Worm (Caenorhabditis elegans) whole organism, late embryonic: Measurements from ENCODE around the gene Y67D8C.22.

Experiments
- C38D4.7 ChIP-seq: fragments of 200-800 bp; sonication (Bioruptor generic); optimal IDR thresholded peaks from 2 replicates; lab custom pipeline; 2018; ENCODE audit warnings: mild to moderate bottlenecking, missing genetic modification characterization, moderate library complexity, missing compliant biosample characterization
- K02D7.2 ChIP-seq: sonication (generic microtip); optimal IDR thresholded peaks from 2 replicates; lab custom pipeline; 2017; ENCODE audit warnings: mild to moderate bottlenecking, missing genetic modification characterization, missing compliant biosample characterization
- K09A11.1 ChIP-seq: sonication (generic microtip); optimal IDR thresholded peaks from 2 replicates; lab custom pipeline; 2017; ENCODE audit warnings: antibody characterized with exemption, mild to moderate bottlenecking, missing genetic modification characterization, missing compliant biosample characterization; ENCODE audit not compliant: insufficient read depth
- Y22D7AL.16 ChIP-seq: sonication (generic microtip); optimal IDR thresholded peaks from 2 replicates; lab custom pipeline; 2016; ENCODE audit warnings: missing genetic modification characterization, missing compliant biosample characterization
- ama-1 ChIP-seq: fragments of 150-350 bp; optimal IDR thresholded peaks from 2 replicates; lab custom pipeline; 2014
- ceh-14 ChIP-seq: sonication (generic microtip); optimal IDR thresholded peaks from 2 replicates; lab custom pipeline; 2016; ENCODE audit warnings: missing genotype, missing genetic modification characterization, missing compliant biosample characterization
- ceh-18 ChIP-seq: sonication (generic microtip); optimal IDR thresholded peaks from 2 replicates; lab custom pipeline; 2016; ENCODE audit warnings: missing genetic modification characterization, missing compliant biosample characterization
- ceh-2 ChIP-seq: sonication (generic microtip); optimal IDR thresholded peaks from 2 replicates; lab custom pipeline; 2016; ENCODE audit warnings: missing genotype, missing genetic modification characterization, missing compliant biosample characterization
- ceh-22 ChIP-seq: sonication (generic microtip); optimal IDR thresholded peaks from 2 replicates; lab custom pipeline; 2017; ENCODE audit warnings: missing biosample characterization, missing genetic modification characterization
- ceh-30 ChIP-seq: fragments of 150-350 bp; optimal IDR thresholded peaks from 2 replicates; lab custom pipeline; 2014; ENCODE audit warnings: missing biosample characterization, missing genetic modification characterization
- ceh-31 ChIP-seq: sonication (generic microtip); optimal IDR thresholded peaks from 2 replicates; lab custom pipeline; 2016; ENCODE audit warnings: missing genetic modification characterization, missing compliant biosample characterization
- ceh-34 ChIP-seq: sonication (generic microtip); optimal IDR thresholded peaks from 2 replicates; lab custom pipeline; 2016; ENCODE audit warnings: mild to moderate bottlenecking, missing genetic modification characterization, missing compliant biosample characterization
- ceh-45 ChIP-seq: fragments of 200-800 bp; sonication (Bioruptor generic); IDR thresholded peaks from 2 replicates; pipeline ENCODE4 v1.3.6; 2022; ENCODE audit warnings: missing genetic modification reagents, missing genetic modification characterization, missing compliant biosample characterization
- ceh-6 ChIP-seq: fragments of 200-800 bp; sonication (Bioruptor generic); optimal IDR thresholded peaks from 2 replicates; lab custom pipeline; 2018; ENCODE audit warnings: mild to moderate bottlenecking, missing genetic modification characterization, missing compliant biosample characterization
- ceh-9 ChIP-seq: sonication (generic microtip); optimal IDR thresholded peaks from 2 replicates; lab custom pipeline; 2016; ENCODE audit warnings: mild to moderate bottlenecking, missing genetic modification characterization, inconsistent platforms, missing compliant biosample characterization
- elt-2 ChIP-seq: sonication (generic microtip); optimal IDR thresholded peaks from 2 replicates; lab custom pipeline; 2016; ENCODE audit warnings: missing genetic modification reagents, missing genetic modification characterization, missing compliant biosample characterization
- ets-4 ChIP-seq: sonication (generic microtip); optimal IDR thresholded peaks from 2 replicates; lab custom pipeline; 2016; ENCODE audit warnings: missing genetic modification characterization, missing compliant biosample characterization
- eyg-1 ChIP-seq: sonication (generic microtip); optimal IDR thresholded peaks from 2 replicates; lab custom pipeline; 2016; ENCODE audit warnings: missing genotype, missing genetic modification characterization, missing compliant biosample characterization
- fkh-6 ChIP-seq: sonication (generic microtip); optimal IDR thresholded peaks from 2 replicates; lab custom pipeline; 2016; ENCODE audit warnings: missing genetic modification characterization, missing compliant biosample characterization
- gmeb-2 ChIP-seq: sonication (generic microtip); optimal IDR thresholded peaks from 2 replicates; lab custom pipeline; 2016; ENCODE audit warnings: missing genetic modification characterization, inconsistent platforms, missing compliant biosample characterization
- hlh-15 ChIP-seq: sonication (generic microtip); optimal IDR thresholded peaks from 2 replicates; lab custom pipeline; 2016; ENCODE audit warnings: missing genetic modification characterization, missing compliant biosample characterization
- hlh-6 ChIP-seq: sonication (generic microtip); optimal IDR thresholded peaks from 2 replicates; lab custom pipeline; 2016; ENCODE audit warnings: missing genotype, missing genetic modification characterization, missing compliant biosample characterization
- hlh-8 ChIP-seq: sonication (generic microtip); optimal IDR thresholded peaks from 2 replicates; lab custom pipeline; 2016; ENCODE audit warnings: missing genotype, missing genetic modification characterization, missing compliant biosample characterization
- lim-6 ChIP-seq: sonication (generic microtip); optimal IDR thresholded peaks from 2 replicates; lab custom pipeline; 2016; ENCODE audit warnings: missing genetic modification characterization, missing compliant biosample characterization
- madf-2 ChIP-seq: sonication (generic microtip); optimal IDR thresholded peaks from 2 replicates; lab custom pipeline; 2017; ENCODE audit warnings: missing genetic modification characterization, missing compliant biosample characterization
- mec-3 ChIP-seq: sonication (generic microtip); optimal IDR thresholded peaks from 2 replicates; lab custom pipeline; 2016; ENCODE audit warnings: borderline replicate concordance, missing genetic modification characterization, missing compliant biosample characterization
- pag-3 ChIP-seq: sonication (generic microtip); optimal IDR thresholded peaks from 2 replicates; lab custom pipeline; 2016; ENCODE audit warnings: missing compliant biosample characterization, missing genetic modification characterization, borderline replicate concordance
- pat-9 ChIP-seq: fragments of 200-800 bp; sonication (Bioruptor generic); optimal IDR thresholded peaks from 2 replicates; lab custom pipeline; 2018; ENCODE audit warnings: mild to moderate bottlenecking, missing genetic modification characterization, moderate library complexity, missing compliant biosample characterization
- pax-1 ChIP-seq: fragments of 150-350 bp; optimal IDR thresholded peaks from 2 replicates; lab custom pipeline; 2014; ENCODE audit warnings: missing biosample characterization, missing genetic modification characterization
- pha-4 ChIP-seq: fragments of 150-350 bp; optimal IDR thresholded peaks from 2 replicates; lab custom pipeline; 2018; ENCODE audit warnings: missing biosample characterization, missing genetic modification reagents, missing genetic modification characterization
- pros-1 ChIP-seq: fragments of 150-350 bp; optimal IDR thresholded peaks from 2 replicates; lab custom pipeline; 2014; ENCODE audit warnings: missing biosample characterization, missing genetic modification reagents, missing genetic modification characterization
- rnt-1 ChIP-seq: sonication (generic microtip); optimal IDR thresholded peaks from 2 replicates; lab custom pipeline; 2016; ENCODE audit warnings: missing genetic modification characterization, missing compliant biosample characterization
- sdc-2 ChIP-seq: sonication (generic microtip); optimal IDR thresholded peaks from 2 replicates; lab custom pipeline; 2016; ENCODE audit warnings: missing genotype, missing genetic modification characterization, missing compliant biosample characterization
- sox-4 ChIP-seq: sonication (generic microtip); optimal IDR thresholded peaks from 2 replicates; lab custom pipeline; 2017; ENCODE audit warnings: mild to moderate bottlenecking, missing genetic modification characterization, inconsistent platforms, missing compliant biosample characterization
- tbx-7 ChIP-seq: sonication (generic microtip); optimal IDR thresholded peaks from 2 replicates; lab custom pipeline; 2016; ENCODE audit warnings: missing genotype, missing genetic modification characterization, missing compliant biosample characterization
- unc-3 ChIP-seq, 2 experiments: fragments of 200-800 bp in 1 of 2; sonication (Bioruptor generic) in 1 of 2; sonication (generic microtip) in 1 of 2; conservative IDR thresholded peaks in 1 of 2; optimal IDR thresholded peaks in 1 of 2; 2 replicates each; pipeline versions ENCODE4 v1.3.6 to Lab custom; 2016 to 2022; ENCODE audit warnings: missing compliant biosample characterization in 2 of 2, missing genetic modification characterization in 2 of 2, missing genetic modification reagents in 1 of 2
- unc-42 ChIP-seq: sonication (generic microtip); optimal IDR thresholded peaks from 2 replicates; lab custom pipeline; 2016; ENCODE audit warnings: missing genotype, missing genetic modification characterization, missing compliant biosample characterization
- unc-55 ChIP-seq: sonication (generic microtip); optimal IDR thresholded peaks from 2 replicates; lab custom pipeline; 2017; ENCODE audit warnings: missing biosample characterization, missing genetic modification reagents, missing genetic modification characterization
- zip-5 ChIP-seq: sonication (generic microtip); optimal IDR thresholded peaks from 2 replicates; lab custom pipeline; 2016; ENCODE audit warnings: missing genetic modification characterization, missing compliant biosample characterization
- ztf-16 ChIP-seq: sonication (generic microtip); optimal IDR thresholded peaks from 2 replicates; lab custom pipeline; 2017; ENCODE audit warnings: missing genetic modification characterization, missing compliant biosample characterization

Gene Y67D8C.22

DNA sequence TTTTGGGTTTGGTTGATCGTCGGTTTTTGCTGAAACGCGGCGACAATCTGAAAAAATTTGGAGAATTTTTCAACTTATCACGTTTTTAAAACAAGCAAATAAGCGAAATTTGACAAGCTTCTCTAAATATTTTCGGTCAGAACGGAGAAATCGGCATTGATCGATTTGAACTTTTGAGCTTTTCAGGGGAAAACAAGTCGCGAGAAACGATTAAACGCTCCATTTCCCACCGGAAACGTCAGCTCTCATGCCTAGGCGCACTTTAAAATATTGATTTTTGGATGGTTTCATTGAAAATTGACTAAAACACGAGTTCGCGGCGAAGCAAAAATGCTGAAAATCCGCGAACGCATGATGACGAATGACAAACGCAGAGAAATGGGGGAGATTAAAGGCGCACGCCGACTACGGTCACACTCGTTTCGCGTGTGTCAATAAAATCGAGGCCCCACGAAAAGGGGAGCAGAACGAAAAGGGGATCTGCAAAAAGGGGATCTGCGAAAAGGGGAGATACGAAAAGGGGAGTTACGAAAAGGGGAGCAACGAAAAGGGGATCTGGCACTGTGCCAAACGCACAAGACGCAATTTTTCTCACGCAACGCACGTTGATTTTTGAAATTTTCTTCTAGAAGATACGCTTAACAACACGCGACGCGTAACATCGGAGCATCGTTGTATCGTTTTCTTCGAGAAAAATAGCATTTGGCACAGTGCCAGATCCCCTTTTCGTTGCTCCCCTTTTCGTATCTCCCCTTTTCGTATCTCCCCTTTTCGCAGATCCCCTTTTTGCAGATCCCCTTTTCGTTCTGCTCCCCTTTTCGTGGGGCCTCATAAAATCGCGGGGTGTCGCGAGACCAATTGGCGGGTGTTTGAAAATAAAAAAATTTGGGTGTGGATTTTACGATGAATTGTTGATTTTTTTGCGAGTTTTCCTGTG lies 25.8 kb downstream of the Y67D8C.22 start, which contains the start of gene eel-1 (continued):
- TF ChIP-seq ceh-6 (peak; percentile 79), ceh-45 (GFP tag; lab: Robert Waterston, UW) (peak; percentile 85), pros-1 (tag; lab: Kevin White, UChicago) (peak; percentile 22), rnt-1 (tag; lab: Kevin White, UChicago) (peak; percentile 99), ceh-34 (tag; lab: Kevin White, UChicago) (peak; percentile 99), madf-2 (peak; percentile 93), gmeb-2 (peak; percentile 68), hlh-6 (tag; lab: Kevin White, UChicago) (peak; percentile 92), unc-3 (GFP tag; conservative IDR thresholded peaks at IDR 0.05; lab: Robert Waterston, UW) (peak; percentile 86), unc-3 (tag; optimal IDR thresholded peaks at IDR 0.05; lab: Kevin White, UChicago) (peak; percentile 93), zip-5 (tag; lab: Kevin White, UChicago) (peak; percentile 97), C38D4.7 (GFP tag; lab: Kevin White, UChicago) (peak; percentile 68), sdc-2 (tag; lab: Kevin White, UChicago) (peak; percentile 89), hlh-15 (tag; lab: Kevin White, UChicago) (peak; percentile 84), ceh-2 (tag; lab: Kevin White, UChicago) (peak; percentile 99), ceh-31 (tag; lab: Kevin White, UChicago) (peak; percentile 100), pag-3 (tag; lab: Kevin White, UChicago) (peak; percentile 98)

DNA sequence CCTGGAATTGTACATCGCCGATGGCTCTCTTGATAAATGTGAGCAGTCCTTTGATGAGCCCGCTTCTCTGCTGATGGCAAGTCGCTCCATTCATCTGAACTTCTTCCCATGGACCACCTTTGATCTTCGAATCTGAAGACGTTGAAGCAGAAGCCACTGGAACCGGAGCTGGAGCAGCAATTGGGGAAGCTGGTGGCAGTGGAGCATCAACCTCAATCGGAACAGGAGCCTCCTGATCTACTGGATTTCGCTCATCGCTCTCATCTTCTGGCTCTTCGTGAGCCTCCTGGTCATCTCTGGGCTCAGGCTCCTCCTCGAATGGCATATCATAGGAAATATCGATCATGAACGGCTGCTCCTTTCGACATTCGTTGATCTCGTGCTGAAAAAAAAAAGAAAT lies 29.2 kb downstream of the Y67D8C.22 start:
- TF ChIP-seq tbx-7 (tag; lab: Kevin White, UChicago) (no peak), ets-4 (no peak), ceh-6 (no peak), unc-55 (GFP tag; lab: Kevin White, UChicago) (no peak), ama-1 (lab: Kevin White, UChicago) (no peak), rnt-1 (tag; lab: Kevin White, UChicago) (no peak), ceh-14 (no peak), ceh-30 (tag; lab: Kevin White, UChicago) (no peak)

DNA sequence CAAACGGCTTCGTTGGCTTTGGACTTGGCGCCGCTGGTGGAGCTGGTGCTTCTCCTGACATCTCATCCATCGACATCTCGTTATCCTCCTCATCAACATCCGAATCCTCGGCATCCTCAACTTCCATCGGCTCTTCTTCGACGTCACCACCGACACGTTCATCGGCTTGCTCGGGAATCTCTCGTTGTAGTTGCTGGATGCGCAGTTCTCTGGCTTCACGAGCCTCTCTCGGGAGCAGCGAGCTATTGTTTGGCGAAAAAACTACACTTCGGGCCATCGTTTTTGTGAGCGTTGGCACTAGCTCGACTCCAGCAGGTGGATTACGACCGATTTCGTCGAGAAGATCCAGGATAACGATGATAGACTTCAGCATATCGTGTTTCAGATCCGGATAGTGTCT lies 30.1 kb downstream of the Y67D8C.22 start:
- no peak for TF ChIP-seq ceh-9
- TF ChIP-seq mec-3, result no peak
- no peak for TF ChIP-seq elt-2
- TF ChIP-seq K09A11.1, result no peak
- no peak for TF ChIP-seq rnt-1 (tag; lab: Kevin White, UChicago)
- TF ChIP-seq tbx-7 (tag; lab: Kevin White, UChicago), result no peak
- no peak for TF ChIP-seq ceh-14
- TF ChIP-seq ceh-6, result no peak
- no peak for TF ChIP-seq sox-4
- no peak for TF ChIP-seq madf-2
- no peak for TF ChIP-seq unc-42 (tag; lab: Kevin White, UChicago)
- no peak for TF ChIP-seq pax-1 (tag; lab: Kevin White, UChicago)
- TF ChIP-seq Y22D7AL.16 (tag; lab: Kevin White, UChicago), result no peak
- TF ChIP-seq K02D7.2 (tag; lab: Kevin White, UChicago), result no peak
- TF ChIP-seq ztf-16, result no peak
- no peak for TF ChIP-seq pat-9
- TF ChIP-seq ceh-30 (tag; lab: Kevin White, UChicago), result no peak
- TF ChIP-seq ets-4, result no peak
- no peak for TF ChIP-seq lim-6 (tag; lab: Kevin White, UChicago)
- no peak for TF ChIP-seq ceh-45 (GFP tag; lab: Robert Waterston, UW)

DNA sequence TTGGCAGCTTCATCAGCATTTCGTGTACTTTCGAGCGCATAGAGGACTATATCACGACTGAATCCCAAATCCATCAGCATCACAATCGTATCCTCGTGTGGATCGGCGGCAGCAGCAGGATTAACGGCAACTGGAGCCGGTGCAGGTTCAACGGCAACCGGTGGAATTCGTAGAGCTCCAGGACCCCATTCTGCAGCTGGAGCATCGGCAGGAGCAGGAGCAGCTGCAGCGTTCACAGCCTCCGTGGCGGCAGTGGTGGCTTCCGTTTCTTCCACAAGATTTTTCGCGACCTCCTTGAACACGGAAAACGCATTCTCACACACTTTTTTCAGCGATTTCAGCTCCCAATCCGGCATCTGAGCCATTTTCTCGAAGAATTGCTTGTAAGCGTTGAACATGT lies 31.9 kb downstream of the Y67D8C.22 start:
- TF ChIP-seq ceh-22 (tag; lab: Kevin White, UChicago) (no peak), hlh-8 (no peak), pha-4 (tag; lab: Kevin White, UChicago) (no peak), unc-55 (GFP tag; lab: Kevin White, UChicago) (no peak), hlh-6 (tag; lab: Kevin White, UChicago) (no peak), K02D7.2 (tag; lab: Kevin White, UChicago) (no peak), eyg-1 (no peak), ceh-18 (tag; lab: Kevin White, UChicago) (no peak), ceh-2 (tag; lab: Kevin White, UChicago) (no peak), ceh-45 (GFP tag; lab: Robert Waterston, UW) (no peak), K09A11.1 (no peak), madf-2 (no peak), fkh-6 (tag; lab: Kevin White, UChicago) (no peak), ceh-14 (no peak), zip-5 (tag; lab: Kevin White, UChicago) (no peak)
- TF ChIP-seq, all 69 proteins: peak for 0
